Fruit fly (Drosophila melanogaster) whole organism, embryonic: ENCODE results near the gene RpL6.
A peak's percentile ranks its signal among the peaks of the same experiment; 100 is the strongest.

Experiments used
- B-H2 ChIP-seq: fragments of 200-800 bp; sonication (Bioruptor generic); optimal IDR thresholded peaks from 2 replicates; lab custom pipeline; 2018; ENCODE audit warnings: missing biosample characterization, mild to moderate bottlenecking, missing genetic modification characterization
- Blimp-1 ChIP-seq: fragments of 200-800 bp; sonication (Bioruptor generic); optimal IDR thresholded peaks from 3 replicates; lab custom pipeline; 2018; ENCODE audit warnings: missing biosample characterization, missing genetic modification characterization, mild to moderate bottlenecking, moderate library complexity, missing genetic modification reagents
- CG10274 ChIP-seq: fragments of 200-800 bp; sonication (Bioruptor generic); optimal IDR thresholded peaks from 3 replicates; lab custom pipeline; 2017; ENCODE audit warnings: missing biosample characterization, mild to moderate bottlenecking, missing genetic modification characterization
- CG10366 ChIP-seq: fragments of 200-800 bp; sonication (Bioruptor generic); IDR thresholded peaks from 2 replicates; pipeline ENCODE4 v1.3.6; 2022; ENCODE audit warnings: missing biosample characterization, missing genetic modification characterization
- CG10462 ChIP-seq: fragments of 200-800 bp; sonication (Bioruptor generic); optimal IDR thresholded peaks from 2 replicates; lab custom pipeline; 2016; ENCODE audit warnings: missing biosample characterization, missing genetic modification characterization
- CG13296 ChIP-seq: fragments of 200-800 bp; sonication (Bioruptor generic); optimal IDR thresholded peaks from 3 replicates; lab custom pipeline; 2018; ENCODE audit warnings: missing biosample characterization, mild to moderate bottlenecking, missing genetic modification characterization
- CG15514 ChIP-seq: fragments of 200-800 bp; sonication (Bioruptor generic); optimal IDR thresholded peaks from 3 replicates; lab custom pipeline; 2017; ENCODE audit warnings: missing biosample characterization, missing genetic modification characterization, mild to moderate bottlenecking, moderate library complexity, missing genetic modification reagents
- CG1647 ChIP-seq: fragments of 200-800 bp; sonication (Bioruptor generic); optimal IDR thresholded peaks from 3 replicates; lab custom pipeline; 2016; ENCODE audit warnings: missing biosample characterization, missing genetic modification characterization
- CG16779 ChIP-seq: fragments of 200-800 bp; sonication (Bioruptor generic); IDR thresholded peaks from 2 replicates; pipeline ENCODE4 v1.3.6; 2022; ENCODE audit warnings: missing biosample characterization, missing genetic modification characterization
- CG16863 ChIP-seq: fragments of 200-800 bp; sonication (Bioruptor generic); optimal IDR thresholded peaks from 3 replicates; lab custom pipeline; 2016; ENCODE audit warnings: missing biosample characterization, missing genetic modification characterization
- CG2199 ChIP-seq: fragments of 200-800 bp; sonication (Bioruptor generic); IDR thresholded peaks from 3 replicates; pipeline ENCODE4 v1.3.6; 2022; ENCODE audit warnings: missing biosample characterization, missing genetic modification characterization
- CG3065 ChIP-seq: fragments of 200-800 bp; sonication (Bioruptor generic); optimal IDR thresholded peaks from 2 replicates; lab custom pipeline; 2016; ENCODE audit warnings: missing biosample characterization, missing genetic modification characterization
- CG31388 ChIP-seq: fragments of 200-800 bp; sonication (Bioruptor generic); optimal IDR thresholded peaks from 2 replicates; lab custom pipeline; 2016; ENCODE audit warnings: missing biosample characterization, missing genetic modification characterization
- CG31441 ChIP-seq: fragments of 200-800 bp; sonication (Bioruptor generic); IDR thresholded peaks from 2 replicates; pipeline ENCODE4 v1.3.6; 2022; ENCODE audit warnings: missing biosample characterization, missing genetic modification characterization
- CG32767 ChIP-seq: fragments of 200-800 bp; sonication (Bioruptor generic); IDR thresholded peaks from 2 replicates; pipeline ENCODE4 v1.3.6; 2022; ENCODE audit warnings: missing biosample characterization, missing genetic modification characterization
- CG3281 ChIP-seq: fragments of 200-800 bp; sonication (Bioruptor generic); optimal IDR thresholded peaks from 3 replicates; lab custom pipeline; 2017; ENCODE audit warnings: missing biosample characterization, mild to moderate bottlenecking, missing genetic modification characterization
- CG33557 ChIP-seq: fragments of 200-800 bp; sonication (Bioruptor generic); optimal IDR thresholded peaks from 2 replicates; lab custom pipeline; 2019; ENCODE audit warnings: missing biosample characterization, mild to moderate bottlenecking, missing genetic modification characterization, moderate library complexity
- CG4617 ChIP-seq: fragments of 200-800 bp; sonication (Bioruptor generic); optimal IDR thresholded peaks from 3 replicates; lab custom pipeline; 2016; ENCODE audit warnings: missing biosample characterization, missing genetic modification characterization, borderline replicate concordance
- CG6272 ChIP-seq: fragments of 200-800 bp; sonication (Bioruptor generic); IDR thresholded peaks from 2 replicates; pipeline ENCODE4 v1.3.6; 2022; ENCODE audit warnings: missing biosample characterization, missing genetic modification characterization
- CG8281 ChIP-seq: fragments of 200-800 bp; sonication (Bioruptor generic); optimal IDR thresholded peaks from 2 replicates; lab custom pipeline; 2018; ENCODE audit warnings: missing biosample characterization, mild to moderate bottlenecking, missing genetic modification characterization, moderate library complexity
- CG8388 ChIP-seq: fragments of 200-800 bp; sonication (Bioruptor generic); optimal IDR thresholded peaks from 2 replicates; lab custom pipeline; 2019; ENCODE audit warnings: missing biosample characterization, mild to moderate bottlenecking, missing genetic modification characterization, moderate library complexity
- Deaf1 ChIP-seq: fragments of 200-800 bp; optimal IDR thresholded peaks from 3 replicates; lab custom pipeline; 2019; ENCODE audit warnings: missing biosample characterization, mild to moderate bottlenecking, missing genetic modification characterization, moderate library complexity
- E2f2 ChIP-seq: fragments of 200-800 bp; sonication (Bioruptor generic); IDR thresholded peaks from 2 replicates; pipeline ENCODE4 v1.3.6; 2022; ENCODE audit warnings: missing biosample characterization, missing genetic modification characterization
- Eip74EF ChIP-seq, 2 experiments: fragments of 200-800 bp in 1 of 2; fragments of >200 bp in 1 of 2; sonication (Bioruptor generic) in 1 of 2; optimal IDR thresholded peaks; 2 replicates each; lab custom pipeline; 2017 to 2019; ENCODE audit warnings: missing biosample characterization in 2 of 2, missing genetic modification characterization in 2 of 2, mild to moderate bottlenecking in 1 of 2, moderate library complexity in 1 of 2
- Fer3 ChIP-seq: fragments of 200-800 bp; sonication (Bioruptor generic); optimal IDR thresholded peaks from 2 replicates; lab custom pipeline; 2018; ENCODE audit warnings: missing biosample characterization, mild to moderate bottlenecking, missing genetic modification characterization, moderate library complexity
- HHEX ChIP-seq: fragments of 200-800 bp; sonication (Bioruptor generic); optimal IDR thresholded peaks from 3 replicates; lab custom pipeline; 2017; ENCODE audit warnings: missing biosample characterization, mild to moderate bottlenecking, missing genetic modification characterization, missing genetic modification reagents
- HmgZ ChIP-seq: fragments of 200-800 bp; sonication (Bioruptor generic); optimal IDR thresholded peaks from 2 replicates; lab custom pipeline; 2018; ENCODE audit warnings: missing biosample characterization, mild to moderate bottlenecking, missing genetic modification characterization
- Hmr ChIP-seq: fragments of 200-800 bp; sonication (Bioruptor generic); optimal IDR thresholded peaks from 3 replicates; lab custom pipeline; 2017; ENCODE audit warnings: mild to moderate bottlenecking, missing biosample characterization, missing genetic modification reagents, missing genetic modification characterization
- Lhr ChIP-seq: fragments of 200-800 bp; sonication (Bioruptor generic); optimal IDR thresholded peaks from 3 replicates; lab custom pipeline; 2017; ENCODE audit warnings: mild to moderate bottlenecking, missing biosample characterization, missing genetic modification reagents, missing genetic modification characterization
- Lim3 ChIP-seq: fragments of 200-800 bp; sonication (Bioruptor generic); IDR thresholded peaks from 2 replicates; pipeline ENCODE4 v1.3.6; 2022; ENCODE audit warnings: missing biosample characterization, missing genetic modification characterization
- MTF-1 ChIP-seq: fragments of 200-800 bp; sonication (Bioruptor generic); optimal IDR thresholded peaks from 2 replicates; lab custom pipeline; 2018; ENCODE audit warnings: missing biosample characterization, mild to moderate bottlenecking, missing genetic modification characterization, borderline replicate concordance
- NFAT ChIP-seq: fragments of 200-800 bp; sonication (Bioruptor generic); IDR thresholded peaks from 2 replicates; pipeline ENCODE4 v1.3.6; 2022; ENCODE audit warnings: missing biosample characterization, missing genetic modification characterization
- NK7.1 ChIP-seq: fragments of 200-800 bp; sonication (Bioruptor generic); optimal IDR thresholded peaks from 3 replicates; lab custom pipeline; 2016; ENCODE audit warnings: missing biosample characterization, missing genetic modification characterization
- Side ChIP-seq: fragments of 200-800 bp; sonication (Bioruptor generic); optimal IDR thresholded peaks from 2 replicates; lab custom pipeline; 2016; ENCODE audit warnings: missing biosample characterization, missing genetic modification characterization
- Spps ChIP-seq: fragments of 200-800 bp; sonication (Bioruptor generic); optimal IDR thresholded peaks from 2 replicates; lab custom pipeline; 2018; ENCODE audit warnings: missing biosample characterization, mild to moderate bottlenecking, missing genetic modification characterization
- ase ChIP-seq: fragments of 200-800 bp; sonication (Bioruptor generic); IDR thresholded peaks from 3 replicates; pipeline ENCODE4 v1.3.6; 2022; ENCODE audit warnings: missing biosample characterization, missing genetic modification characterization
- cg ChIP-seq: fragments of 200-800 bp; sonication (Bioruptor generic); optimal IDR thresholded peaks from 3 replicates; lab custom pipeline; 2019; ENCODE audit warnings: missing biosample characterization, mild to moderate bottlenecking, missing genetic modification characterization, moderate library complexity
- croc ChIP-seq: fragments of 200-800 bp; sonication (Bioruptor generic); conservative IDR thresholded peaks from 3 replicates; pipeline ENCODE4 v1.3.6; 2022; ENCODE audit warnings: missing biosample characterization, missing genetic modification characterization
- dysf ChIP-seq: fragments of 200-800 bp; sonication (Bioruptor generic); IDR thresholded peaks from 3 replicates; pipeline ENCODE4 v1.3.6; 2022; ENCODE audit warnings: missing biosample characterization, missing genetic modification characterization
- en ChIP-seq: fragments of 200-800 bp; sonication (Bioruptor generic); optimal IDR thresholded peaks from 2 replicates; lab custom pipeline; 2016; ENCODE audit warnings: missing biosample characterization, missing genetic modification characterization
- esg ChIP-seq: fragments of 200-800 bp; sonication (Bioruptor generic); conservative IDR thresholded peaks from 2 replicates; pipeline ENCODE4 v1.3.6; 2022; ENCODE audit warnings: missing biosample characterization, missing genetic modification characterization
- gt ChIP-seq: fragments of 200-800 bp; sonication (Bioruptor generic); IDR thresholded peaks from 2 replicates; pipeline ENCODE4 v1.3.6; 2022; ENCODE audit warnings: missing biosample characterization, missing genetic modification characterization
- kay ChIP-seq: fragments of 200-800 bp; sonication (Bioruptor generic); optimal IDR thresholded peaks from 2 replicates; lab custom pipeline; 2016; ENCODE audit warnings: missing biosample characterization, missing genetic modification characterization
- klu ChIP-seq: fragments of 200-800 bp; sonication (Bioruptor generic); IDR thresholded peaks from 2 replicates; pipeline ENCODE4 v1.3.6; 2022; ENCODE audit warnings: missing biosample characterization, missing genetic modification characterization
- lmd ChIP-seq: fragments of 200-800 bp; sonication (Bioruptor generic); IDR thresholded peaks from 2 replicates; pipeline ENCODE4 v1.3.6; 2022; ENCODE audit warnings: missing biosample characterization, missing genetic modification characterization
- org-1 ChIP-seq: fragments of 200-800 bp; sonication (Bioruptor generic); optimal IDR thresholded peaks from 2 replicates; lab custom pipeline; 2017; ENCODE audit warnings: missing biosample characterization, missing genetic modification characterization
- sd ChIP-seq: fragments of 200-800 bp; sonication (Bioruptor generic); optimal IDR thresholded peaks from 3 replicates; lab custom pipeline; 2018; ENCODE audit warnings: missing biosample characterization, mild to moderate bottlenecking, missing genetic modification characterization, moderate library complexity
- sqz ChIP-seq: fragments of 200-800 bp; sonication (Bioruptor generic); optimal IDR thresholded peaks from 3 replicates; lab custom pipeline; 2018; ENCODE audit warnings: missing biosample characterization, mild to moderate bottlenecking, missing genetic modification characterization
- stc ChIP-seq: fragments of 200-800 bp; sonication (Bioruptor generic); IDR thresholded peaks from 2 replicates; pipeline ENCODE4 v1.3.6; 2022; ENCODE audit warnings: missing biosample characterization, missing genetic modification characterization

Gene RpL6

DNA sequence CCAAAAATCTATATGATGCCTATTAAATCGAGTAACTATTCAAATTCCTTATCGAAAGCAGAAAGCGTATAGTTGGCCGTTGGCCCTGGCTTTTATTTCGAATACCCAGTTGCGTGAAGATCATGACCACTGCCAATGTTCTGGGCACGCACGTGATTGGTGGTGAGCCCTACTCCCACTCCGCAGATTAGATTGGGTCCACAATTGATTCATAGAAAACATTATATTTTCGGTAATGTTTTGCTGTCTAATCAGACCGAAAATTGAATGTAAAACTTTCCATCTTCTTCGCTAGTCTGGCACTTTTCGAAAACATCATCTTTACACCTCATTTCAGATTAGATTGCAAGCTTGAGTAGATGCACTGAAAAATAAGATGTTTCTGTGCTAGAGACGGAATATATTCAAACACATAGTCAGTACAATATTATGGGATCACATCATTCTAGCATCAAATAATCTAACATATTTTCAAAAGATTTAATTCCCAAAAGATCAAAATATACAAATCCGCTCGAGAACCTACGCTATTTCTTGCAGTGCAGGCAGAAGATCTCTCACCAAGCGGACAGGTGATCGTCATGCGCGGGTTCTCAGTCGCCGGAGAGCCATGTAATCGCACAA is 3.6 kb downstream of the RpL6 start, which contains the start of gene CG1774 (continued):
- peak; percentile 68 for TF ChIP-seq kay (GFP tag; lab: Kevin White, UChicago)
- TF ChIP-seq lmd, result peak; percentile 81
- peak; percentile 66 for TF ChIP-seq CG10366 (GFP tag; lab: Robert Waterston, UW)
- TF ChIP-seq CG31388 (GFP tag; lab: Kevin White, UChicago), result no peak
- peak; percentile 60; the same call in 1 of the 2 replicates for TF ChIP-seq esg (GFP tag; lab: Robert Waterston, UW)
- TF ChIP-seq CG16779 (GFP tag; lab: Robert Waterston, UW), result peak; percentile 71; the same call in 1 of the 2 replicates
- TF ChIP-seq Blimp-1 (GFP tag; lab: Kevin White, UChicago), result peak; percentile 68
- no peak for TF ChIP-seq gt (GFP tag; lab: Robert Waterston, UW)
- TF ChIP-seq sd, result peak; percentile 51
- TF ChIP-seq HHEX, result peak; percentile 81
- TF ChIP-seq Deaf1 (tag; lab: Kevin White, UChicago), result peak; percentile 55
- TF ChIP-seq en (GFP tag; lab: Kevin White, UChicago), result peak; percentile 52
- TF ChIP-seq MTF-1, result no peak
- no peak for TF ChIP-seq CG3065 (GFP tag; lab: Kevin White, UChicago)
- peak; percentile 43; the same call in 1 of the 3 replicates for TF ChIP-seq ase
- no peak for TF ChIP-seq sqz (GFP tag; lab: Kevin White, UChicago)
- peak; percentile 64 for TF ChIP-seq CG31441 (GFP tag; lab: Robert Waterston, UW)
- peak; percentile 83 for TF ChIP-seq HmgZ
- peak; percentile 20 for TF ChIP-seq Spps (tag; lab: Kevin White, UChicago)
- peak; percentile 71 for TF ChIP-seq stc (GFP tag; lab: Robert Waterston, UW)
- TF ChIP-seq CG3281 (GFP tag; lab: Kevin White, UChicago), result peak; percentile 90
- no peak for TF ChIP-seq CG33557 (GFP tag; lab: Kevin White, UChicago)
- peak in 1 of 2 experiments; percentile 37 for TF ChIP-seq Eip74EF (GFP tag; optimal IDR thresholded peaks at IDR 0.05; lab: Kevin White, UChicago)
- TF ChIP-seq dysf (GFP tag; lab: Robert Waterston, UW), result peak; percentile 83
- TF ChIP-seq CG16863 (GFP tag; lab: Kevin White, UChicago), result peak; percentile 62
- TF ChIP-seq CG10462, result peak; percentile 25
- TF ChIP-seq B-H2 (GFP tag; lab: Kevin White, UChicago), result peak; percentile 62
- peak; percentile 47 for TF ChIP-seq CG10274 (GFP tag; lab: Kevin White, UChicago)
- TF ChIP-seq E2f2 (GFP tag; lab: Robert Waterston, UW), result peak; percentile 44
- TF ChIP-seq croc (GFP tag; lab: Robert Waterston, UW), result no peak; the same call in 2 of the 3 replicates
- no peak for TF ChIP-seq CG4617 (GFP tag; lab: Kevin White, UChicago)
- peak; percentile 89 for TF ChIP-seq Hmr
- TF ChIP-seq CG32767 (GFP tag; lab: Robert Waterston, UW), result peak; percentile 35; the same call in 1 of the 2 replicates
- TF ChIP-seq CG15514 (GFP tag; lab: Kevin White, UChicago), result peak; percentile 81
- TF ChIP-seq org-1, result peak; percentile 76
- peak; percentile 77 for TF ChIP-seq CG13296 (GFP tag; lab: Kevin White, UChicago)
- peak; percentile 53 for TF ChIP-seq CG8388 (GFP tag; lab: Kevin White, UChicago)
- TF ChIP-seq CG2199 (GFP tag; lab: Robert Waterston, UW), result no peak; the same call in 2 of the 3 replicates
- TF ChIP-seq Side (GFP tag; lab: Kevin White, UChicago), result peak; percentile 74
- TF ChIP-seq klu (GFP tag; lab: Robert Waterston, UW), result 0 out of 2 replicates have a peak, but pooled peaks have one; percentile 59
- TF ChIP-seq NFAT (GFP tag; lab: Robert Waterston, UW), result peak; percentile 74
- peak; percentile 43 for TF ChIP-seq CG8281 (tag; lab: Kevin White, UChicago)
- peak; percentile 57 for TF ChIP-seq CG6272 (GFP tag; lab: Robert Waterston, UW)
- peak; percentile 45 for TF ChIP-seq NK7.1 (GFP tag; lab: Kevin White, UChicago)
- no peak for TF ChIP-seq Lim3 (GFP tag; lab: Robert Waterston, UW)
- TF ChIP-seq Fer3 (tag; lab: Kevin White, UChicago), result peak; percentile 88
- TF ChIP-seq Lhr, result no peak
- TF ChIP-seq CG1647 (GFP tag; lab: Kevin White, UChicago), result peak; percentile 68
- no peak for TF ChIP-seq cg
